Fruit fly (Drosophila melanogaster) Kc167 (cell line): ENCODE results near the gene CG11885.

ENCODE experiments used
- Myc ChIP-seq: fragments of >200 bp; optimal IDR thresholded peaks from 2 replicates; lab custom pipeline; 2017; ENCODE audit warnings: missing external identifiers
- Sin3A ChIP-seq: fragments of >200 bp; optimal IDR thresholded peaks from 2 replicates; lab custom pipeline; 2018; ENCODE audit warnings: missing external identifiers
- h ChIP-seq: fragments of >200 bp; optimal IDR thresholded peaks from 3 replicates; lab custom pipeline; 2018; ENCODE audit warnings: missing external identifiers
- insv ChIP-seq: fragments of >200 bp; optimal IDR thresholded peaks from 3 replicates; lab custom pipeline; 2018; ENCODE audit warnings: missing external identifiers
- psq ChIP-seq: fragments of >200 bp; optimal IDR thresholded peaks from 2 replicates; lab custom pipeline; 2017; ENCODE audit warnings: missing external identifiers
- ttk ChIP-seq: sonication (Bioruptor generic); optimal IDR thresholded peaks from 2 replicates; lab custom pipeline; 2017; ENCODE audit warnings: missing external identifiers

Gene CG11885

DNA sequence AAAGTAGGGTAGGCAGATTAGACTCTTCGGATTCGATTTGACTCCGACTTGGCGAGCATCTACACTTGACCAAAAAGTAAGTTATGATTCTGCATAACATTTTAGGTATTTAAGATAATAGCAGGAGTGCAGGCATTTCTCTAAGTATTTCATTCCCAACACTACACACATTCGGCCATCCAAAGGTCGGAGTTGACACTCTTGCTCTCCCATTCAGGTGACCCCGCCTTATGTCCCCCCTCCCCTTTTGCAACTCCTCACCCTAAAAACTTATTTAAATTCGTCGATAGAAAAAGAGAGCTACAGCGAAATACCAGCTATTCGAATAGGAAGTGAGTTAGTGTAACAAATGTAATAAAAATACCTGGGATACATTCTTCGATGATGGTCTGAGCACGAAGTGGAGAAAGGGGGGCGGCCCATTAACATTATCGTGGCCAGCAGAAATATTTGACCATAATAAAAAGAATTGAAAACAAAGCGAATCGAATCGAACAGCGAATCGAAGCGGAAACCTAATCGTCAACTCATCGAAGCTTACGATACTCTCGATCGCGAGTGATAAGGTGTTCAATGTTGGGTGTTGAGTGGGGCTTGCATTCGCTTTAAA is 7.2 kb upstream of the CG11885 start:
- TF ChIP-seq h (lab: Kevin White, UChicago) (no peak), Sin3A (lab: Kevin White, UChicago) (no peak)

- TF ChIP-seq h (lab: Kevin White, UChicago) (no peak), insv (lab: Kevin White, UChicago) (no peak), Myc (lab: Kevin White, UChicago) (no peak), psq (no peak), ttk (lab: Kevin White, UChicago) (no peak), Sin3A (lab: Kevin White, UChicago) (no peak)
Observed at dm6 chr2L:427338-428234, 6.3 kb upstream of the CG11885 start.

- no peak for TF ChIP-seq h (lab: Kevin White, UChicago)
- TF ChIP-seq ttk (lab: Kevin White, UChicago): no peak
- TF ChIP-seq psq: no peak
- TF ChIP-seq Sin3A (lab: Kevin White, UChicago): no peak
- TF ChIP-seq insv (lab: Kevin White, UChicago): no peak
- no peak for TF ChIP-seq Myc (lab: Kevin White, UChicago)
Observed at dm6 chr2L:426449-426848, 5.2 kb upstream of the CG11885 start.

- TF ChIP-seq insv (lab: Kevin White, UChicago): no peak
- TF ChIP-seq Myc (lab: Kevin White, UChicago): no peak
- TF ChIP-seq Sin3A (lab: Kevin White, UChicago): no peak
- TF ChIP-seq h (lab: Kevin White, UChicago): no peak
- TF ChIP-seq ttk (lab: Kevin White, UChicago): no peak
- TF ChIP-seq psq: no peak
Observed at dm6 chr2L:425491-425890, 4.2 kb upstream of the CG11885 start.

dm6 chr2L:423160-423559 is 1.9 kb upstream of the CG11885 start:
- TF ChIP-seq psq: no peak
- no peak for TF ChIP-seq h (lab: Kevin White, UChicago)
- TF ChIP-seq ttk (lab: Kevin White, UChicago): no peak
- TF ChIP-seq insv (lab: Kevin White, UChicago): no peak
- no peak for TF ChIP-seq Myc (lab: Kevin White, UChicago)
- no peak for TF ChIP-seq Sin3A (lab: Kevin White, UChicago)

DNA sequence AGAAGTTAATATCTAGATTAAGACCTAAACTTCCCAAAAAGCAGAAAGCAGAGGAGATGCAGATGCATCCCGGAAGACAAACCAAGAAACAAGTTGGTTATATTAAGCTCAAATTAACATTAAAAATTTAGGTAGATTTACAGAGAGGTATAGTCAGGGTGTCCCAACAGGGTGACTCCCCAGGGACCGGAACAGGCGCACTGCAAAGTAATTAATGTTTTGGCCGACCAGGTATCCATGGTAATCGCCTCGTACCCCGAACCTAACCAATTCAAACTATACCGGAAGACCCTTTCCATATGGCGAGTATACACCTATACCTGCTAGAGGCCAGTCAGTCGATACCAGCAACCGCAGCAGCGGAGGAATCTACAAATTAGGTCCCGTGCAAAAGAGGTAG is 1.3 kb upstream of the CG11885 start, which contains the start of gene BBS8:
BBS8 (plus strand) TSS at position 301 of the 400 bp plus-strand sequence.
- TF ChIP-seq psq (no peak), Sin3A (lab: Kevin White, UChicago) (no peak), insv (lab: Kevin White, UChicago) (no peak), ttk (lab: Kevin White, UChicago) (no peak), Myc (lab: Kevin White, UChicago) (no peak), h (lab: Kevin White, UChicago) (no peak)

dm6 chr2L:419620-420184 is 1.5 kb downstream of the CG11885 start, which contains the start of the genes CG13690 and RpLP1:
Gene CG13690 (minus strand): TSS chr2L:419652.
Gene RpLP1 (plus strand): TSS chr2L:419952.
- TF ChIP-seq insv (lab: Kevin White, UChicago): no peak
- no peak for TF ChIP-seq h (lab: Kevin White, UChicago)
- TF ChIP-seq psq: no peak
- no peak for TF ChIP-seq Myc (lab: Kevin White, UChicago)
- TF ChIP-seq ttk (lab: Kevin White, UChicago): no peak
- no peak for TF ChIP-seq Sin3A (lab: Kevin White, UChicago)

DNA sequence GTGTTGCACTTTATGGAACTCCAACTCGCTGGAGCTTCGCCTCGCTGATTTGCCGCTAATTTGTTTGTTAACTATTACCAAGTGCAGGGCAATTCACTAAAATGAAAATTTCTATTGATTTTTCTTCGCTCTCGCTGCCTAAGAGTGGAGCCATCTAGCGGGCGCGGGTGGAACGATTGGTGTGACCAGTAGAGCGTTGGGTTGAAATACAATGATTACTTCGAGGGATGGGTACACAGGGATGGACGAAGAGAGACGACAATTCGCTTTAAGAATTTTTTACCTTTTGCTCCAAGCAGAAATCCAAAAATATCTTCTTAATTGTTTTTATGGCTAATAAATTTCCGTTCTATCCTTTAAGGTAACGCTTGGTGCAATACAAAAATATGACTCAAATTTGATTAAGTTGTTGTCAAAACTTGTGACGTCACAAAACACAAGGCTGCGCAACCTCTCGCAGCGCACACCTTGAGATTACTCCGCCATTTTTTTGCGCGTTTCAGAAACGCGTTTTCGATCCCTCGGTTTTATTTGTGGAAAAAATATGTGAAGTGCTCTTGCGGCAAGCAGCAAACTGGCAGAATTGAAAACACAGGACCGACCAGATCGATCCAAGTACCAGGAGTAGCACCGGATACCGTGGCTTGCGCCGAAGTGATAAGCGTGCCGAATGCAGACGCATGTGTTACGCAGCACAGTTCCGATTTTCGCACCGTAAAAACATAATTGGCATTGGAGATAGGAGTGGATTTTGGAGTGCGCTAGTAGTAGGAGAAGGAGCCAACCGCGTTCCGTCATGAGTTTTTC is 6.5 kb downstream of the CG11885 start, which contains the start of the genes AP-2alpha and ebi:
AP-2alpha (minus strand) TSS at position 185 of the 807 bp plus-strand sequence.
ebi (plus strand) TSS at position 475 of the 807 bp plus-strand sequence.
- no peak for TF ChIP-seq Sin3A (lab: Kevin White, UChicago)
- no peak for TF ChIP-seq insv (lab: Kevin White, UChicago)
- no peak for TF ChIP-seq Myc (lab: Kevin White, UChicago)
- TF ChIP-seq psq: no peak
- no peak for TF ChIP-seq h (lab: Kevin White, UChicago)
- no peak for TF ChIP-seq ttk (lab: Kevin White, UChicago)

DNA sequence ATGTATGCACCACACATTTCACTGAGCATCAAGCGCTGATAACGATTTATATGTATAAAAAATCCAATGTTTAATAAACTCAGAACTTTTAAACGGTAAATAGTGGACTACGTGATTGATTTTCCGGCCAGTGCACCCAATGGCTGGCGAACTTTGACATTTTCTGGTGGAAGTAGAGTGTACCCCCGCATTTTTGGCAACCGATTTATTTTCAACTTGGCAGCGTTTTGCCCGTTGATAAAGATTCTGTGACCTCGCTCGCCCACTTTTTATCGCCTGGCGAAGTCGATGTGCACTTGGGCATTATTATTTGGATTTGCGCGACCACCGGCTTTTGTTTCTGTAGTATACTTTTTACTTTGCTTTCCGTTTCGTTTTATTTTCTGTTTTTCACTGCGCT is 7.4 kb downstream of the CG11885 start:
- no peak for TF ChIP-seq h (lab: Kevin White, UChicago)
- no peak for TF ChIP-seq insv (lab: Kevin White, UChicago)
- no peak for TF ChIP-seq ttk (lab: Kevin White, UChicago)
- TF ChIP-seq psq: no peak
- no peak for TF ChIP-seq Myc (lab: Kevin White, UChicago)
- TF ChIP-seq Sin3A (lab: Kevin White, UChicago): no peak

DNA sequence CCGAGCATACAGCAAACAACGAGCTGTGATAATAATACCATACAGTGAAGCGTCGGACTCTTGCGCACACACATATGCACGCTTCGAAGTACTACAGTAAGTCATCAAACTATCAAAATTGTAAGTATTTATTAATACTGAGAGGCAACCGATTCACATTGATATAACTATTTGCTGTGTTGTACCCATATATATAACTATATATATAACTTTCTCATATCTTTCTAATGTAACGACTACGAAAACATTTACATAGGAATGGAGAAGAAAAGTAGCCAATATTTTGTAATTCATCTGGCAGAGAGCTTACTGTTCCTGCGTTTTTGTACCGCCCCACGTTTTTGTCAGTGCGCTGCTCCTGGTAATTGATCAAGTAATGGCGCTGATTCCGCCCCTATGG is 8.3 kb downstream of the CG11885 start:
- TF ChIP-seq psq (no peak), insv (lab: Kevin White, UChicago) (no peak)
